Worm (Caenorhabditis elegans): ENCODE measurements around the gene clec-2.

DNA sequence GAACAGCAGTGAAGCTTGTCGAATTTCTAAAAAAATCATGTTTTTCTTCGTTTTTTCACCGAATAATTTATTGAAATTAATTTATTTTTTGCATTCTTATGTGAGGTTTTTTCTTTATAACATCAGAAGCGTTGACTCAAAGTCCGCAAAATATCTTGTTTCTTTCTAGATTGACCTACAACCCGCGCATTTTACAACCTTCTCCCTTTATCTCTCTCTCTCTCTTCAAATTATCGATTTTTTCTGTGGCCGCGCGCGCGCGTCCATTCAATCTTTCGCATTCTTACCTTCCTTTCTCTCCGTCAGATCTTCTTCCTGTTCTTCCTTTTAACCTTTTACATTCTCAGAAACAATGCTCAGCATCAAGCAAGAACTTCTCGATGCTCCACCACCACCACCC is 17.7 kb downstream of the clec-2 start, which contains the start of gene lido-12:
- TF ChIP-seq ztf-23 (GFP tag; IDR thresholded peaks at IDR 0.05) (no peak), ztf-29 (GFP tag; IDR thresholded peaks at IDR 0.05) (no peak), med-1 (GFP tag; optimal IDR thresholded peaks at IDR 0.05; ENCODE audit: insufficient read depth) (no peak), cog-1 (tag; optimal IDR thresholded peaks at IDR 0.05) (no peak), ref-1 (GFP tag; conservative IDR thresholded peaks at IDR 0.05) (no peak), T22C8.4 (GFP tag; IDR thresholded peaks at IDR 0.05) (peak; percentile 57; the same call in 1 of the 2 replicates), flt-1 (GFP tag; IDR thresholded peaks at IDR 0.05) (no peak), tab-1 (GFP tag; IDR thresholded peaks at IDR 0.05) (no peak)

Measured in whole organism, midembryonic.